Worm (Caenorhabditis elegans): ENCODE data around the gene F29F11.20.

The F29F11.20 gene

ce11 chrV:10719833-10720170 is 32.1 kb downstream of the F29F11.20 start (continued):
- peak; percentile 36 for TF ChIP-seq dsc-1 (tag; optimal IDR thresholded peaks at IDR 0.05)
- no peak for TF ChIP-seq sptf-1 (tag; optimal IDR thresholded peaks at IDR 0.05)
- peak; percentile 50 for TF ChIP-seq swsn-7 (tag; optimal IDR thresholded peaks at IDR 0.05)
- peak; percentile 42 for TF ChIP-seq fkh-8 (tag; optimal IDR thresholded peaks at IDR 0.05)
- TF ChIP-seq lir-3 (tag; optimal IDR thresholded peaks at IDR 0.05; ENCODE audit: poor library complexity), result peak; percentile 82
- TF ChIP-seq sup-37 (GFP tag; optimal IDR thresholded peaks at IDR 0.05), result no peak
- TF ChIP-seq hlh-4 (tag; optimal IDR thresholded peaks at IDR 0.05), result no peak
- peak; percentile 46 for TF ChIP-seq ztf-4 (tag; optimal IDR thresholded peaks at IDR 0.05)
- no peak for TF ChIP-seq nhr-77 (tag; optimal IDR thresholded peaks at IDR 0.05)
- peak; percentile 80 for TF ChIP-seq nhr-19 (GFP tag; conservative IDR thresholded peaks at IDR 0.05)
- TF ChIP-seq nhr-84 (tag; optimal IDR thresholded peaks at IDR 0.05), result no peak
- peak; percentile 25 for TF ChIP-seq jun-1 (tag; optimal IDR thresholded peaks at IDR 0.05)
- no peak for TF ChIP-seq lin-15B (tag; optimal IDR thresholded peaks at IDR 0.05)
- no peak for TF ChIP-seq egl-13 (tag; optimal IDR thresholded peaks at IDR 0.05)
- no peak for TF ChIP-seq ets-5 (GFP tag; IDR thresholded peaks at IDR 0.05)
- TF ChIP-seq rnt-1 (tag; optimal IDR thresholded peaks at IDR 0.05), result peak; percentile 72
- TF ChIP-seq ceh-88 (GFP tag; IDR thresholded peaks at IDR 0.05), result no peak
- no peak for TF ChIP-seq nhr-237 (tag; optimal IDR thresholded peaks at IDR 0.05)
- TF ChIP-seq hlh-17 (GFP tag; optimal IDR thresholded peaks at IDR 0.05; ENCODE audit: borderline replicate concordance), result no peak
- TF ChIP-seq fkh-4 (tag; optimal IDR thresholded peaks at IDR 0.05; ENCODE audit: borderline replicate concordance), result no peak
- peak in 1 of 2 experiments; percentile 97 for TF ChIP-seq mdl-1 (tag; optimal IDR thresholded peaks at IDR 0.05)
- no peak for TF ChIP-seq egl-27 (tag; optimal IDR thresholded peaks at IDR 0.05)
- TF ChIP-seq F16B12.6 (tag; optimal IDR thresholded peaks at IDR 0.05), result no peak
- no peak for TF ChIP-seq unc-62 (GFP tag; optimal IDR thresholded peaks at IDR 0.05)
- no peak for TF ChIP-seq mef-2 (tag; optimal IDR thresholded peaks at IDR 0.05)
- TF ChIP-seq isw-1 (GFP tag; IDR thresholded peaks at IDR 0.05), result no peak
- TF ChIP-seq Y116A8C.19 (tag; optimal IDR thresholded peaks at IDR 0.05; ENCODE audit: borderline replicate concordance), result no peak
- TF ChIP-seq lin-13 (GFP tag; optimal IDR thresholded peaks at IDR 0.05), result peak; percentile 60
- TF ChIP-seq nhr-28 (tag; optimal IDR thresholded peaks at IDR 0.05), result no peak
- peak; percentile 59 for TF ChIP-seq hpl-2 (GFP tag; optimal IDR thresholded peaks at IDR 0.05)
- peak; percentile 53 for TF ChIP-seq elt-2 (tag; optimal IDR thresholded peaks at IDR 0.05)
- TF ChIP-seq ama-1 (optimal IDR thresholded peaks at IDR 0.05), result peak; percentile 64
- TF ChIP-seq grh-1 (GFP tag; IDR thresholded peaks at IDR 0.05), result peak; percentile 58
- TF ChIP-seq sox-4 (tag; optimal IDR thresholded peaks at IDR 0.05), result peak; percentile 72
- peak; percentile 29 to 63 (median 30) for TF ChIP-seq dpl-1 (GFP tag; optimal IDR thresholded peaks at IDR 0.05)
- TF ChIP-seq efl-3 (GFP tag; optimal IDR thresholded peaks at IDR 0.05), result no peak
- TF ChIP-seq unc-98 (GFP tag; IDR thresholded peaks at IDR 0.05), result no peak
- TF ChIP-seq vab-15 (tag; optimal IDR thresholded peaks at IDR 0.05), result peak; percentile 71
- peak; percentile 49 to 89 for TF ChIP-seq lin-35 (GFP tag; optimal IDR thresholded peaks at IDR 0.05)
- TF ChIP-seq nhr-20 (tag; optimal IDR thresholded peaks at IDR 0.05), result peak; percentile 96
- peak; percentile 28 for TF ChIP-seq nhr-11 (tag; optimal IDR thresholded peaks at IDR 0.05)
- no peak for TF ChIP-seq fkh-10 (GFP tag; optimal IDR thresholded peaks at IDR 0.05)
- TF ChIP-seq efl-1 (optimal IDR thresholded peaks at IDR 0.05), result peak; percentile 35 to 44
- TF ChIP-seq efl-1 (GFP tag; optimal IDR thresholded peaks at IDR 0.05 in 1 of 2), result peak; percentile 37 to 94
- TF ChIP-seq elt-3 (tag; optimal IDR thresholded peaks at IDR 0.05), result peak in 2 of 6 experiments; percentile 88 to 89
- no peak for TF ChIP-seq nhr-76 (tag; optimal IDR thresholded peaks at IDR 0.05)
- TF ChIP-seq nhr-71 (tag; optimal IDR thresholded peaks at IDR 0.05), result peak; percentile 92
- no peak for TF ChIP-seq ceh-8 (GFP tag; optimal IDR thresholded peaks at IDR 0.05)
- TF ChIP-seq C04F5.9 (tag; optimal IDR thresholded peaks at IDR 0.05), result no peak
- TF ChIP-seq C16A3.4 (tag; optimal IDR thresholded peaks at IDR 0.05), result peak; percentile 85
- no peak for TF ChIP-seq pqm-1 (tag; optimal IDR thresholded peaks at IDR 0.05)
- peak; percentile 99 for TF ChIP-seq nhr-85 (tag)
- no peak for TF ChIP-seq fos-1 (tag; optimal IDR thresholded peaks at IDR 0.05)
- peak; percentile 64 for TF ChIP-seq irx-1 (tag; optimal IDR thresholded peaks at IDR 0.05)

Measured in whole organism, L1 larva.